Fruit fly (Drosophila melanogaster) whole organism, embryonic: Measurements from ENCODE around the gene Zpr1.

Source experiments
- Atf6 ChIP-seq: fragments of 200-800 bp; sonication (Bioruptor generic); IDR thresholded peaks from 2 replicates; pipeline ENCODE4 v1.3.6; 2022; ENCODE audit warnings: missing biosample characterization, missing genetic modification characterization
- BtbVII ChIP-seq: fragments of 200-800 bp; sonication (Bioruptor generic); optimal IDR thresholded peaks from 3 replicates; lab custom pipeline; 2017; ENCODE audit warnings: missing biosample characterization, mild to moderate bottlenecking, missing genetic modification characterization
- CG10321 ChIP-seq: fragments of 200-800 bp; sonication (Bioruptor generic); IDR thresholded peaks from 2 replicates; pipeline ENCODE4 v1.3.6; 2022; ENCODE audit warnings: missing biosample characterization, missing genetic modification characterization
- CG10462 ChIP-seq: fragments of 200-800 bp; sonication (Bioruptor generic); optimal IDR thresholded peaks from 2 replicates; lab custom pipeline; 2016; ENCODE audit warnings: missing biosample characterization, missing genetic modification characterization
- CG12391 ChIP-seq: fragments of 200-800 bp; sonication (Bioruptor generic); optimal IDR thresholded peaks from 3 replicates; lab custom pipeline; 2018; ENCODE audit warnings: missing biosample characterization, mild to moderate bottlenecking, missing genetic modification characterization, moderate library complexity
- CG15073 ChIP-seq: fragments of 200-800 bp; sonication (Bioruptor generic); optimal IDR thresholded peaks from 2 replicates; lab custom pipeline; 2016; ENCODE audit warnings: missing biosample characterization, missing genetic modification characterization
- CG15514 ChIP-seq: fragments of 200-800 bp; sonication (Bioruptor generic); optimal IDR thresholded peaks from 3 replicates; lab custom pipeline; 2017; ENCODE audit warnings: missing biosample characterization, missing genetic modification characterization, mild to moderate bottlenecking, moderate library complexity, missing genetic modification reagents
- CG17568 ChIP-seq: fragments of 200-800 bp; sonication (Bioruptor generic); optimal IDR thresholded peaks from 2 replicates; lab custom pipeline; 2018; ENCODE audit warnings: missing biosample characterization, mild to moderate bottlenecking, missing genetic modification characterization, moderate library complexity
- CG2129 ChIP-seq: fragments of 200-800 bp; sonication (Bioruptor generic); IDR thresholded peaks from 2 replicates; pipeline ENCODE4 v1.3.6; 2022; ENCODE audit warnings: missing biosample characterization, missing genetic modification characterization; ENCODE audit not compliant: partially characterized antibody
- CG2889 ChIP-seq: fragments of 200-800 bp; sonication (Bioruptor generic); IDR thresholded peaks from 3 replicates; pipeline ENCODE4 v1.3.6; 2022; ENCODE audit warnings: missing biosample characterization, missing genetic modification characterization
- CG3065 ChIP-seq: fragments of 200-800 bp; sonication (Bioruptor generic); optimal IDR thresholded peaks from 2 replicates; lab custom pipeline; 2016; ENCODE audit warnings: missing biosample characterization, missing genetic modification characterization
- CG31441 ChIP-seq: fragments of 200-800 bp; sonication (Bioruptor generic); IDR thresholded peaks from 2 replicates; pipeline ENCODE4 v1.3.6; 2022; ENCODE audit warnings: missing biosample characterization, missing genetic modification characterization
- CG33213 ChIP-seq: fragments of 200-800 bp; sonication (Bioruptor generic); optimal IDR thresholded peaks from 3 replicates; lab custom pipeline; 2016; ENCODE audit warnings: missing biosample characterization, missing genetic modification characterization
- CG4617 ChIP-seq: fragments of 200-800 bp; sonication (Bioruptor generic); optimal IDR thresholded peaks from 3 replicates; lab custom pipeline; 2016; ENCODE audit warnings: missing biosample characterization, missing genetic modification characterization, borderline replicate concordance
- CG4854 ChIP-seq: fragments of 200-800 bp; sonication (Bioruptor generic); optimal IDR thresholded peaks from 2 replicates; lab custom pipeline; 2016; ENCODE audit warnings: missing biosample characterization, missing genetic modification characterization, inconsistent platforms
- CG9817 ChIP-seq: fragments of 200-800 bp; sonication (Bioruptor generic); optimal IDR thresholded peaks from 2 replicates; lab custom pipeline; 2018; ENCODE audit warnings: missing biosample characterization, mild to moderate bottlenecking, missing genetic modification characterization, moderate library complexity
- Dbx ChIP-seq: fragments of 200-800 bp; sonication (Bioruptor generic); IDR thresholded peaks from 3 replicates; pipeline ENCODE4 v1.3.6; 2022; ENCODE audit warnings: missing biosample characterization, missing genetic modification characterization
- Dek ChIP-seq: fragments of 200-800 bp; sonication (Bioruptor generic); optimal IDR thresholded peaks from 3 replicates; lab custom pipeline; 2019; ENCODE audit warnings: missing biosample characterization, mild to moderate bottlenecking, missing genetic modification characterization, moderate library complexity
- Fer1 ChIP-seq: fragments of 200-800 bp; sonication (Bioruptor generic); optimal IDR thresholded peaks from 2 replicates; lab custom pipeline; 2017; ENCODE audit warnings: missing biosample characterization, mild to moderate bottlenecking, missing genetic modification characterization
- Gug ChIP-seq: fragments of 200-800 bp; sonication (Bioruptor generic); IDR thresholded peaks from 4 replicates; pipeline ENCODE4 v1.3.6; 2022; ENCODE audit warnings: missing biosample characterization, missing genetic modification characterization
- Hmr ChIP-seq: fragments of 200-800 bp; sonication (Bioruptor generic); optimal IDR thresholded peaks from 3 replicates; lab custom pipeline; 2017; ENCODE audit warnings: mild to moderate bottlenecking, missing biosample characterization, missing genetic modification reagents, missing genetic modification characterization
- Hr39 ChIP-seq: fragments of >200 bp; optimal IDR thresholded peaks from 2 replicates; lab custom pipeline; 2017
- Hsf ChIP-seq: fragments of 200-800 bp; sonication (Bioruptor generic); optimal IDR thresholded peaks from 3 replicates; lab custom pipeline; 2016; ENCODE audit warnings: missing biosample characterization, missing genetic modification characterization
- Med ChIP-seq: fragments of 200-800 bp; sonication (Bioruptor generic); peaks from one replicate; lab custom pipeline; 2016; ENCODE audit warnings: missing biosample characterization, missing genetic modification characterization, mild to moderate bottlenecking, inconsistent platforms, moderate library complexity
- Mes4 ChIP-seq: fragments of 200-800 bp; sonication (Bioruptor generic); optimal IDR thresholded peaks from 2 replicates; lab custom pipeline; 2016; ENCODE audit warnings: missing biosample characterization, missing genetic modification characterization
- Sin3A ChIP-seq: fragments of >200 bp; optimal IDR thresholded peaks from 2 replicates; lab custom pipeline; 2018
- Spps ChIP-seq: fragments of 200-800 bp; sonication (Bioruptor generic); optimal IDR thresholded peaks from 2 replicates; lab custom pipeline; 2018; ENCODE audit warnings: missing biosample characterization, mild to moderate bottlenecking, missing genetic modification characterization
- Taf1 ChIP-seq: fragments of 200-800 bp; sonication (Bioruptor generic); IDR thresholded peaks from 2 replicates; pipeline ENCODE4 v1.3.6; 2022; ENCODE audit warnings: missing biosample characterization, missing genetic modification characterization
- abd-A ChIP-seq: fragments of 200-800 bp; sonication (Bioruptor generic); optimal IDR thresholded peaks from 3 replicates; lab custom pipeline; 2019; ENCODE audit warnings: missing biosample characterization, mild to moderate bottlenecking, missing genetic modification characterization, moderate library complexity
- aop ChIP-seq: fragments of 200-800 bp; sonication (Bioruptor generic); IDR thresholded peaks from 2 replicates; pipeline ENCODE4 v1.3.6; 2022; ENCODE audit warnings: missing biosample characterization, missing genetic modification characterization
- cad ChIP-seq: fragments of >200 bp; optimal IDR thresholded peaks from 2 replicates; lab custom pipeline; 2017; ENCODE audit warnings: missing biosample characterization, missing genetic modification characterization
- crol ChIP-seq: fragments of 200-800 bp; sonication (Bioruptor generic); IDR thresholded peaks from 2 replicates; pipeline ENCODE4 v1.3.6; 2022; ENCODE audit warnings: missing biosample characterization, missing genetic modification characterization
- cwo ChIP-seq: fragments of 200-800 bp; sonication (Bioruptor generic); optimal IDR thresholded peaks from 3 replicates; lab custom pipeline; 2017; ENCODE audit warnings: missing biosample characterization, missing genetic modification characterization, mild to moderate bottlenecking, moderate library complexity, missing genetic modification reagents
- dm ChIP-seq: fragments of 200-800 bp; sonication (Bioruptor generic); optimal IDR thresholded peaks from 3 replicates; lab custom pipeline; 2016; ENCODE audit warnings: missing biosample characterization, missing genetic modification characterization
- dmrt99B ChIP-seq: fragments of 200-800 bp; sonication (Bioruptor generic); optimal IDR thresholded peaks from 2 replicates; lab custom pipeline; 2018; ENCODE audit warnings: missing biosample characterization, mild to moderate bottlenecking, missing genetic modification characterization, moderate library complexity
- fd102C ChIP-seq: fragments of 200-800 bp; sonication (Bioruptor generic); optimal IDR thresholded peaks from 2 replicates; lab custom pipeline; 2018; ENCODE audit warnings: missing biosample characterization, mild to moderate bottlenecking, missing genetic modification characterization, moderate library complexity
- gem ChIP-seq: fragments of 200-800 bp; sonication (Bioruptor generic); optimal IDR thresholded peaks from 2 replicates; lab custom pipeline; 2019; ENCODE audit warnings: missing biosample characterization, mild to moderate bottlenecking, missing genetic modification characterization, moderate library complexity
- gro ChIP-seq: fragments of 200-800 bp; sonication (Bioruptor generic); optimal IDR thresholded peaks from 2 replicates; lab custom pipeline; 2016; ENCODE audit warnings: missing biosample characterization, missing genetic modification characterization
- hbn ChIP-seq: fragments of 200-800 bp; sonication (Bioruptor generic); IDR thresholded peaks from 2 replicates; pipeline ENCODE4 v1.3.6; 2022; ENCODE audit warnings: missing biosample characterization, missing genetic modification characterization; ENCODE audit not compliant: partially characterized antibody
- lab ChIP-seq: fragments of 200-800 bp; sonication (Bioruptor generic); optimal IDR thresholded peaks from 3 replicates; lab custom pipeline; 2017; ENCODE audit warnings: missing biosample characterization, missing genetic modification characterization, mild to moderate bottlenecking, moderate library complexity, missing genetic modification reagents
- mirr ChIP-seq: fragments of 200-800 bp; sonication (Bioruptor generic); optimal IDR thresholded peaks from 3 replicates; lab custom pipeline; 2018; ENCODE audit warnings: missing biosample characterization, mild to moderate bottlenecking, missing genetic modification characterization
- mld ChIP-seq: fragments of 200-800 bp; sonication (Bioruptor generic); IDR thresholded peaks from 3 replicates; pipeline ENCODE4 v1.3.6; 2022; ENCODE audit warnings: missing biosample characterization, missing genetic modification characterization; ENCODE audit not compliant: partially characterized antibody
- nerfin-2 ChIP-seq: fragments of 200-800 bp; sonication (Bioruptor generic); IDR thresholded peaks from 2 replicates; pipeline ENCODE4 v1.3.6; 2022; ENCODE audit warnings: missing biosample characterization, missing genetic modification characterization; ENCODE audit not compliant: partially characterized antibody
- nmo ChIP-seq: fragments of 200-800 bp; sonication (Bioruptor generic); optimal IDR thresholded peaks from 2 replicates; lab custom pipeline; 2018; ENCODE audit warnings: missing biosample characterization, mild to moderate bottlenecking, missing genetic modification characterization, moderate library complexity
- nom ChIP-seq: fragments of 200-800 bp; sonication (Bioruptor generic); optimal IDR thresholded peaks from 2 replicates; lab custom pipeline; 2017; ENCODE audit warnings: missing biosample characterization, missing genetic modification characterization, mild to moderate bottlenecking, moderate library complexity, missing genetic modification reagents
- oc ChIP-seq: fragments of 200-800 bp; sonication (Bioruptor generic); optimal IDR thresholded peaks from 2 replicates; lab custom pipeline; 2018; ENCODE audit warnings: missing biosample characterization, mild to moderate bottlenecking, missing genetic modification characterization, moderate library complexity
- pnt ChIP-seq: fragments of 200-800 bp; sonication (Bioruptor generic); optimal IDR thresholded peaks from 3 replicates; lab custom pipeline; 2016; ENCODE audit warnings: missing biosample characterization, missing genetic modification characterization
- slp2 ChIP-seq: fragments of 200-800 bp; sonication (Bioruptor generic); optimal IDR thresholded peaks from 2 replicates; lab custom pipeline; 2016; ENCODE audit warnings: missing biosample characterization, missing genetic modification characterization
- stwl ChIP-seq: fragments of 200-800 bp; sonication (Bioruptor generic); optimal IDR thresholded peaks from 3 replicates; lab custom pipeline; 2018; ENCODE audit warnings: missing biosample characterization, mild to moderate bottlenecking, missing genetic modification characterization, moderate library complexity
- tna ChIP-seq: fragments of 200-800 bp; sonication (Bioruptor generic); IDR thresholded peaks from 2 replicates; pipeline ENCODE4 v1.3.6; 2022; ENCODE audit warnings: missing biosample characterization, missing genetic modification characterization; ENCODE audit not compliant: partially characterized antibody
- trem ChIP-seq: fragments of 200-800 bp; optimal IDR thresholded peaks from 3 replicates; lab custom pipeline; 2019; ENCODE audit warnings: missing biosample characterization, mild to moderate bottlenecking, missing genetic modification characterization, moderate library complexity
- wek ChIP-seq: fragments of 200-800 bp; sonication (Bioruptor generic); optimal IDR thresholded peaks from 3 replicates; lab custom pipeline; 2018; ENCODE audit warnings: missing biosample characterization, mild to moderate bottlenecking, missing genetic modification characterization, moderate library complexity

Gene Zpr1

DNA sequence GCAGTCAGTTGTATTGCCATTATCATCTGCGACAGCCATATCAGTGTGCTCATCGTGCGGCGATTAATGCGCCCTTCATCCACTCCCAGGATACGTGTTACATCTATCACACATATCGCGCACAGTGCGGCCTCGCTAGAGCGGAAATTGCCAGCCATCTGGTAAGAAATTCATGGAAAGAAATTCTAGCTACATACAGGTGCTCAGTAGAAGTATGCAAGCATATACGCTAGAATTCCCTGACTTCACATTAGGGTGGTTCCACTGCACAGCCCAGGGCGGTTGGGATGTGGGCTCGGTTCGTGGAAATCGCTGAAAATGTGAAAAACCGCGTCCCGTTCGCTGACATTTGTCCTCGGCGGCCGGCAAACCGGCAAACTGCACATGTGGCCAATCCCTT, 20.7 kb downstream of the Zpr1 start (continued):
- peak; percentile 73 for TF ChIP-seq Hsf (GFP tag; lab: Kevin White, UChicago)
- TF ChIP-seq Med (GFP tag; lab: Kevin White, UChicago): peak; percentile 96
- no peak for TF ChIP-seq tna (GFP tag; lab: Robert Waterston, UW)
- TF ChIP-seq lab (GFP tag; lab: Kevin White, UChicago): no peak
- TF ChIP-seq dm (GFP tag; lab: Kevin White, UChicago): peak; percentile 20
- no peak for TF ChIP-seq CG15514 (GFP tag; lab: Kevin White, UChicago)
- peak; percentile 73 for TF ChIP-seq Fer1
- TF ChIP-seq nmo: peak; percentile 74
- no peak for TF ChIP-seq nerfin-2 (GFP tag; lab: Robert Waterston, UW)
- peak; percentile 20 for TF ChIP-seq CG3065 (GFP tag; lab: Kevin White, UChicago)
- TF ChIP-seq Dek (tag; lab: Kevin White, UChicago): peak; percentile 26
- peak; percentile 31 for TF ChIP-seq trem (tag; lab: Kevin White, UChicago)
- TF ChIP-seq Hr39 (lab: Kevin White, UChicago): no peak
- TF ChIP-seq dmrt99B (tag; lab: Kevin White, UChicago): no peak
- TF ChIP-seq hbn: no peak
- TF ChIP-seq gem: peak; percentile 77
- TF ChIP-seq mirr (GFP tag; lab: Kevin White, UChicago): peak; percentile 33
- TF ChIP-seq mld (GFP tag; lab: Robert Waterston, UW): no peak
- no peak for TF ChIP-seq gro
- TF ChIP-seq CG31441 (GFP tag; lab: Robert Waterston, UW): peak; percentile 63
- no peak for TF ChIP-seq CG17568
- TF ChIP-seq fd102C (GFP tag; lab: Kevin White, UChicago): peak; percentile 26
- no peak for TF ChIP-seq CG10321 (GFP tag; lab: Robert Waterston, UW)
- TF ChIP-seq CG2129: no peak
- TF ChIP-seq CG15073 (GFP tag; lab: Kevin White, UChicago): no peak
- peak; percentile 58 for TF ChIP-seq CG4854 (GFP tag; lab: Kevin White, UChicago)
- TF ChIP-seq CG12391 (tag; lab: Kevin White, UChicago): peak; percentile 65
- peak; percentile 49; the same call in 1 of the 2 replicates for TF ChIP-seq Taf1 (GFP tag; lab: Robert Waterston, UW)
- peak; percentile 82 for TF ChIP-seq pnt (GFP tag; lab: Kevin White, UChicago)
- TF ChIP-seq cwo: peak; percentile 58
- TF ChIP-seq CG4617: peak; percentile 22
- peak; percentile 18; the same call in 1 of the 2 replicates for TF ChIP-seq crol (GFP tag; lab: Robert Waterston, UW)
- peak; percentile 78 for TF ChIP-seq Dbx (GFP tag; lab: Robert Waterston, UW)
- no peak for TF ChIP-seq Hmr (GFP tag; lab: Kevin White, UChicago)
- no peak for TF ChIP-seq Sin3A (lab: Kevin White, UChicago)

DNA sequence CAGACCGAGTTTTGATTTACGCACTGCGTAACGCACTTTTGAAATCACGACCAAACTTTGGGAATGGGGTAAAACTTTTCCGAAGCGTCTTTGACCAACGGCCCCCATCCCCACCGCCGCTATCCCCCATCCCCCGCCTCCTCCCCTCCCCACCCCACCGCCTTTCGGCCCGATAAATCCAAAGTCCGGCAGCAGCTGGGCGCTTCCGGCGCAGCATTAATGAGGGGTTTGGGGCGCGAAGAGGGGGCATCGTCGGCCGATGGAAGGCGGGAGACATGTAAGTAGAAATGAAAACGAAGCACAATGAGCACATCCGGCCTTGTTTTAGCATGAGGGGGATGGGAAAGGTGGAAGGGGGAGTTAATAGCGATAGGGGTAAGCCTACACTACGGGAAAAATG, 22.8 kb downstream of the Zpr1 start:
- no peak for TF ChIP-seq CG2889 (GFP tag; lab: Robert Waterston, UW)
- no peak for TF ChIP-seq Atf6 (GFP tag; lab: Robert Waterston, UW)
- no peak for TF ChIP-seq stwl (tag; lab: Kevin White, UChicago)
- no peak for TF ChIP-seq Spps (tag; lab: Kevin White, UChicago)
- TF ChIP-seq BtbVII (GFP tag; lab: Kevin White, UChicago): no peak
- TF ChIP-seq Mes4 (GFP tag; lab: Kevin White, UChicago): no peak
- TF ChIP-seq CG33213 (GFP tag; lab: Kevin White, UChicago): no peak
- no peak for TF ChIP-seq CG9817 (tag; lab: Kevin White, UChicago)
- peak; percentile 37 for TF ChIP-seq wek (GFP tag; lab: Kevin White, UChicago)
- no peak for TF ChIP-seq cad (GFP tag; lab: Kevin White, UChicago)
- peak; percentile 46 for TF ChIP-seq oc (tag; lab: Kevin White, UChicago)
- TF ChIP-seq gem: no peak
- no peak for TF ChIP-seq Sin3A (lab: Kevin White, UChicago)
- no peak for TF ChIP-seq slp2 (GFP tag; lab: Kevin White, UChicago)
- TF ChIP-seq Gug (GFP tag; lab: Robert Waterston, UW): no peak
- peak; percentile 96 for TF ChIP-seq nom
- TF ChIP-seq CG10462: no peak
- TF ChIP-seq aop (GFP tag; lab: Robert Waterston, UW): peak; percentile 88
- peak; percentile 27 for TF ChIP-seq abd-A (tag; lab: Kevin White, UChicago)
